Fruit fly (Drosophila melanogaster) whole organism, embryonic: ENCODE results near the gene Cpr67Fa2.
A peak's percentile ranks its signal among the peaks of the same experiment; 100 is the strongest.

Source experiments
- Adf1 ChIP-seq: fragments of 200-800 bp; sonication (Bioruptor generic); IDR thresholded peaks from 2 replicates; pipeline ENCODE4 v1.3.6; 2022; ENCODE audit warnings: missing biosample characterization, missing genetic modification characterization
- Awh ChIP-seq: fragments of 200-800 bp; sonication (Bioruptor generic); IDR thresholded peaks from 2 replicates; pipeline ENCODE4, ENCODE4 v1.3.6; 2022; ENCODE audit warnings: missing biosample characterization, missing genetic modification characterization
- BtbVII ChIP-seq: fragments of 200-800 bp; sonication (Bioruptor generic); optimal IDR thresholded peaks from 3 replicates; lab custom pipeline; 2017; ENCODE audit warnings: missing biosample characterization, mild to moderate bottlenecking, missing genetic modification characterization
- CG1024 ChIP-seq: fragments of 200-800 bp; sonication (Bioruptor generic); IDR thresholded peaks from 2 replicates; pipeline ENCODE4 v1.3.6; 2022; ENCODE audit warnings: missing biosample characterization, missing genetic modification characterization
- CG10267 ChIP-seq: fragments of 200-800 bp; sonication (Bioruptor generic); optimal IDR thresholded peaks from 2 replicates; lab custom pipeline; 2018; ENCODE audit warnings: missing biosample characterization, mild to moderate bottlenecking, missing genetic modification characterization, moderate library complexity
- CG11247 ChIP-seq: fragments of 200-800 bp; sonication (Bioruptor generic); IDR thresholded peaks from 2 replicates; pipeline ENCODE4 v1.3.6; 2022; ENCODE audit warnings: missing biosample characterization, missing genetic modification characterization
- CG11398 ChIP-seq: fragments of 200-800 bp; sonication (Bioruptor generic); optimal IDR thresholded peaks from 2 replicates; lab custom pipeline; 2016; ENCODE audit warnings: missing biosample characterization, missing genetic modification characterization
- CG11723 ChIP-seq: fragments of 200-800 bp; sonication (Bioruptor generic); optimal IDR thresholded peaks from 2 replicates; lab custom pipeline; 2017; ENCODE audit warnings: missing biosample characterization, mild to moderate bottlenecking, missing genetic modification characterization
- CG12104 ChIP-seq: fragments of 200-800 bp; sonication (Bioruptor generic); optimal IDR thresholded peaks from 3 replicates; lab custom pipeline; 2016; ENCODE audit warnings: missing biosample characterization, missing genetic modification characterization
- CG12391 ChIP-seq: fragments of 200-800 bp; sonication (Bioruptor generic); optimal IDR thresholded peaks from 3 replicates; lab custom pipeline; 2018; ENCODE audit warnings: missing biosample characterization, mild to moderate bottlenecking, missing genetic modification characterization, moderate library complexity
- CG13296 ChIP-seq: fragments of 200-800 bp; sonication (Bioruptor generic); optimal IDR thresholded peaks from 3 replicates; lab custom pipeline; 2018; ENCODE audit warnings: missing biosample characterization, mild to moderate bottlenecking, missing genetic modification characterization
- CG14710 ChIP-seq: fragments of 200-800 bp; sonication (Bioruptor generic); optimal IDR thresholded peaks from 3 replicates; lab custom pipeline; 2019; ENCODE audit warnings: missing biosample characterization, mild to moderate bottlenecking, missing genetic modification characterization, moderate library complexity
- CG15479 ChIP-seq: fragments of 200-800 bp; sonication (Bioruptor generic); optimal IDR thresholded peaks from 3 replicates; lab custom pipeline; 2019; ENCODE audit warnings: missing biosample characterization, mild to moderate bottlenecking, missing genetic modification characterization, moderate library complexity
- CG17612 ChIP-seq: fragments of 200-800 bp; sonication (Bioruptor generic); IDR thresholded peaks from 2 replicates; pipeline ENCODE4 v1.3.6; 2022; ENCODE audit warnings: missing biosample characterization, missing genetic modification characterization
- CG17912 ChIP-seq: fragments of 200-800 bp; sonication (Bioruptor generic); optimal IDR thresholded peaks from 2 replicates; lab custom pipeline; 2018; ENCODE audit warnings: missing biosample characterization, mild to moderate bottlenecking, missing genetic modification characterization
- CG3281 ChIP-seq: fragments of 200-800 bp; sonication (Bioruptor generic); optimal IDR thresholded peaks from 3 replicates; lab custom pipeline; 2017; ENCODE audit warnings: missing biosample characterization, mild to moderate bottlenecking, missing genetic modification characterization
- CG3726 ChIP-seq: fragments of 200-800 bp; sonication (Bioruptor generic); IDR thresholded peaks from 3 replicates; pipeline ENCODE4, ENCODE4 v1.3.6; 2022; ENCODE audit warnings: missing biosample characterization, missing genetic modification characterization
- CG3838 ChIP-seq: fragments of 200-800 bp; sonication (Bioruptor generic); optimal IDR thresholded peaks from 3 replicates; lab custom pipeline; 2016; ENCODE audit warnings: missing biosample characterization, missing genetic modification characterization
- CG4360 ChIP-seq: fragments of 200-800 bp; sonication (Bioruptor generic); IDR thresholded peaks from 2 replicates; pipeline ENCODE4 v1.3.6; 2022; ENCODE audit warnings: missing biosample characterization, missing genetic modification characterization
- CG6683 ChIP-seq: fragments of 200-800 bp; sonication (Bioruptor generic); optimal IDR thresholded peaks from 2 replicates; lab custom pipeline; 2017; ENCODE audit warnings: missing biosample characterization, mild to moderate bottlenecking, missing genetic modification characterization, missing genetic modification reagents
- CG7745 ChIP-seq: fragments of 200-800 bp; sonication (Bioruptor generic); optimal IDR thresholded peaks from 2 replicates; lab custom pipeline; 2018; ENCODE audit warnings: missing biosample characterization, mild to moderate bottlenecking, missing genetic modification characterization, moderate library complexity
- CG7928 ChIP-seq: fragments of 200-800 bp; sonication (Bioruptor generic); optimal IDR thresholded peaks from 2 replicates; lab custom pipeline; 2017; ENCODE audit warnings: missing biosample characterization, mild to moderate bottlenecking, missing genetic modification characterization
- CG9727 ChIP-seq: fragments of 200-800 bp; sonication (Bioruptor generic); optimal IDR thresholded peaks from 3 replicates; lab custom pipeline; 2017; ENCODE audit warnings: missing biosample characterization, mild to moderate bottlenecking, missing genetic modification characterization
- CoRest ChIP-seq: fragments of 200-800 bp; sonication (Bioruptor generic); optimal IDR thresholded peaks from 3 replicates; lab custom pipeline; 2018; ENCODE audit warnings: missing biosample characterization, mild to moderate bottlenecking, missing genetic modification characterization, moderate library complexity
- Dad ChIP-seq: fragments of 200-800 bp; sonication (Bioruptor generic); optimal IDR thresholded peaks from 3 replicates; lab custom pipeline; 2016; ENCODE audit warnings: missing biosample characterization, missing genetic modification characterization
- Fer1 ChIP-seq: fragments of 200-800 bp; sonication (Bioruptor generic); optimal IDR thresholded peaks from 2 replicates; lab custom pipeline; 2017; ENCODE audit warnings: missing biosample characterization, mild to moderate bottlenecking, missing genetic modification characterization
- Fer2 ChIP-seq: fragments of 200-800 bp; sonication (Bioruptor generic); optimal IDR thresholded peaks from 2 replicates; lab custom pipeline; 2018; ENCODE audit warnings: missing biosample characterization, mild to moderate bottlenecking, missing genetic modification characterization, moderate library complexity
- H2.0 ChIP-seq: fragments of 200-800 bp; sonication (Bioruptor generic); IDR thresholded peaks from 2 replicates; pipeline ENCODE4 v1.3.6; 2022; ENCODE audit warnings: missing biosample characterization, missing genetic modification characterization
- HmgD ChIP-seq: fragments of 200-800 bp; sonication (Bioruptor generic); optimal IDR thresholded peaks from 3 replicates; lab custom pipeline; 2016; ENCODE audit warnings: missing biosample characterization, missing genetic modification characterization
- Hr3 ChIP-seq: fragments of 200-800 bp; sonication (Bioruptor generic); optimal IDR thresholded peaks from 3 replicates; lab custom pipeline; 2016; ENCODE audit warnings: missing biosample characterization, missing genetic modification characterization
- Hr51 ChIP-seq, 2 experiments: fragments of 200-800 bp; sonication (Bioruptor generic); optimal IDR thresholded peaks; 2 replicates in 1 of 2; 3 replicates in 1 of 2; lab custom pipeline; 2016 to 2018; ENCODE audit warnings: missing biosample characterization in 2 of 2, missing genetic modification characterization in 2 of 2, mild to moderate bottlenecking in 1 of 2, moderate library complexity in 1 of 2
- Med ChIP-seq: fragments of 200-800 bp; sonication (Bioruptor generic); peaks from one replicate; lab custom pipeline; 2016; ENCODE audit warnings: missing biosample characterization, missing genetic modification characterization, mild to moderate bottlenecking, inconsistent platforms, moderate library complexity
- Nf-YA ChIP-seq: fragments of 200-800 bp; sonication (Bioruptor generic); IDR thresholded peaks from 2 replicates; pipeline ENCODE4 v1.3.6; 2022; ENCODE audit warnings: missing biosample characterization, missing genetic modification characterization
- PHDP ChIP-seq: fragments of 200-800 bp; sonication (Bioruptor generic); optimal IDR thresholded peaks from 3 replicates; lab custom pipeline; 2018; ENCODE audit warnings: missing biosample characterization, mild to moderate bottlenecking, missing genetic modification characterization, moderate library complexity
- Scr ChIP-seq: fragments of 200-800 bp; sonication (Bioruptor generic); IDR thresholded peaks from 2 replicates; pipeline ENCODE4 v1.3.6; 2022; ENCODE audit warnings: missing biosample characterization, missing genetic modification characterization; ENCODE audit not compliant: partially characterized antibody
- Xrp1 ChIP-seq: fragments of 200-800 bp; sonication (Bioruptor generic); IDR thresholded peaks from 2 replicates; pipeline ENCODE4 v1.3.6; 2022; ENCODE audit warnings: missing biosample characterization, missing genetic modification characterization
- ato ChIP-seq: fragments of 200-800 bp; sonication (Bioruptor generic); IDR thresholded peaks from 2 replicates; pipeline ENCODE4 v1.3.6; 2022; ENCODE audit warnings: missing biosample characterization, missing genetic modification characterization; ENCODE audit not compliant: partially characterized antibody
- crp ChIP-seq, 2 experiments: fragments of 200-800 bp; sonication (Bioruptor generic); optimal IDR thresholded peaks; 2 replicates in 1 of 2; 3 replicates in 1 of 2; lab custom pipeline; 2017; ENCODE audit warnings: missing biosample characterization in 2 of 2, missing genetic modification characterization in 2 of 2, mild to moderate bottlenecking in 1 of 2, moderate library complexity in 1 of 2
- cwo ChIP-seq: fragments of 200-800 bp; sonication (Bioruptor generic); optimal IDR thresholded peaks from 3 replicates; lab custom pipeline; 2017; ENCODE audit warnings: missing biosample characterization, missing genetic modification characterization, mild to moderate bottlenecking, moderate library complexity, missing genetic modification reagents
- dpn ChIP-seq, 2 experiments: fragments of 200-800 bp; sonication (Bioruptor generic); optimal IDR thresholded peaks; 3 replicates each; lab custom pipeline; 2016; ENCODE audit warnings: missing biosample characterization in 2 of 2, missing genetic modification characterization in 2 of 2
- gcm ChIP-seq: fragments of 200-800 bp; sonication (Bioruptor generic); optimal IDR thresholded peaks from 2 replicates; lab custom pipeline; 2019; ENCODE audit warnings: missing biosample characterization, mild to moderate bottlenecking, missing genetic modification characterization, moderate library complexity
- insv ChIP-seq, 2 experiments: fragments of 200-800 bp; sonication (Bioruptor generic); optimal IDR thresholded peaks; 3 replicates each; lab custom pipeline; 2016 to 2018; ENCODE audit warnings: missing biosample characterization in 2 of 2, missing genetic modification characterization in 2 of 2
- kni ChIP-seq: fragments of 200-800 bp; sonication (Bioruptor generic); optimal IDR thresholded peaks from 3 replicates; lab custom pipeline; 2017; ENCODE audit warnings: mild to moderate bottlenecking, missing biosample characterization, missing genetic modification reagents, missing genetic modification characterization
- mirr ChIP-seq: fragments of 200-800 bp; sonication (Bioruptor generic); optimal IDR thresholded peaks from 3 replicates; lab custom pipeline; 2018; ENCODE audit warnings: missing biosample characterization, mild to moderate bottlenecking, missing genetic modification characterization
- run ChIP-seq: fragments of 200-800 bp; sonication (Bioruptor generic); optimal IDR thresholded peaks from 3 replicates; lab custom pipeline; 2018; ENCODE audit warnings: missing biosample characterization, mild to moderate bottlenecking, missing genetic modification characterization
- stwl ChIP-seq: fragments of 200-800 bp; sonication (Bioruptor generic); optimal IDR thresholded peaks from 3 replicates; lab custom pipeline; 2018; ENCODE audit warnings: missing biosample characterization, mild to moderate bottlenecking, missing genetic modification characterization, moderate library complexity
- sug ChIP-seq: fragments of 200-800 bp; optimal IDR thresholded peaks from 2 replicates; lab custom pipeline; 2019; ENCODE audit warnings: missing biosample characterization, mild to moderate bottlenecking, missing genetic modification characterization, moderate library complexity
- usp ChIP-seq: fragments of >200 bp; optimal IDR thresholded peaks from 2 replicates; lab custom pipeline; 2017; ENCODE audit warnings: missing biosample characterization, missing genetic modification characterization
- vfl ChIP-seq: fragments of 200-800 bp; sonication (Bioruptor generic); optimal IDR thresholded peaks from 2 replicates; lab custom pipeline; 2016; ENCODE audit warnings: missing biosample characterization, missing genetic modification characterization
- wdn ChIP-seq: fragments of 200-800 bp; sonication (Bioruptor generic); IDR thresholded peaks from 2 replicates; pipeline ENCODE4 v1.3.6; 2022; ENCODE audit warnings: missing biosample characterization, missing genetic modification characterization

Gene Cpr67Fa2

dm6 chr3L:10931430-10931829 lies 39.9 kb downstream of the Cpr67Fa2 start (continued):
- no peak for TF ChIP-seq CG6683 (GFP tag; lab: Kevin White, UChicago)
- TF ChIP-seq CoRest (tag; lab: Kevin White, UChicago): peak; percentile 37
- TF ChIP-seq Hr51 (GFP tag; optimal IDR thresholded peaks at IDR 0.05; lab: Kevin White, UChicago): peak in 1 of 2 experiments; percentile 49
- TF ChIP-seq crp (GFP tag; optimal IDR thresholded peaks at IDR 0.05; lab: Kevin White, UChicago): no peak
- no peak for TF ChIP-seq CG17612 (GFP tag; lab: Robert Waterston, UW)
- TF ChIP-seq CG4360 (GFP tag; lab: Robert Waterston, UW): no peak
- TF ChIP-seq Awh (GFP tag; lab: Robert Waterston, UW): no peak
- no peak for TF ChIP-seq CG11723 (GFP tag; lab: Kevin White, UChicago)
- no peak for TF ChIP-seq run (tag; lab: Kevin White, UChicago)
- TF ChIP-seq CG7928 (GFP tag; lab: Kevin White, UChicago): no peak
- no peak for TF ChIP-seq CG7745 (tag; lab: Kevin White, UChicago)
- no peak for TF ChIP-seq mirr
- no peak for TF ChIP-seq CG1024 (GFP tag; lab: Robert Waterston, UW)
- no peak for TF ChIP-seq CG3726 (GFP tag; lab: Robert Waterston, UW)
- no peak for TF ChIP-seq insv (GFP tag; optimal IDR thresholded peaks at IDR 0.05; lab: Kevin White, UChicago)
- no peak for TF ChIP-seq ato (GFP tag; lab: Robert Waterston, UW)
- peak in 1 of 2 experiments; percentile 9 for TF ChIP-seq dpn (GFP tag; optimal IDR thresholded peaks at IDR 0.05; lab: Kevin White, UChicago)
- peak; percentile 1 for TF ChIP-seq Hr3 (GFP tag; lab: Kevin White, UChicago)
- TF ChIP-seq Dad: no peak
- no peak for TF ChIP-seq CG13296 (GFP tag; lab: Kevin White, UChicago)
- peak; percentile 1 for TF ChIP-seq CG12104 (GFP tag; lab: Kevin White, UChicago)
- TF ChIP-seq Adf1: no peak
- TF ChIP-seq PHDP: peak; percentile 38
- no peak for TF ChIP-seq BtbVII (GFP tag; lab: Kevin White, UChicago)
- TF ChIP-seq CG10267 (tag; lab: Kevin White, UChicago): peak; percentile 43
- TF ChIP-seq CG17912: no peak
- no peak for TF ChIP-seq CG3281 (GFP tag; lab: Kevin White, UChicago)
- no peak for TF ChIP-seq Fer2 (tag; lab: Kevin White, UChicago)
- TF ChIP-seq vfl (GFP tag; lab: Kevin White, UChicago): no peak
- no peak for TF ChIP-seq Nf-YA (GFP tag; lab: Robert Waterston, UW)
- no peak for TF ChIP-seq kni (GFP tag; lab: Kevin White, UChicago)
- TF ChIP-seq stwl (tag; lab: Kevin White, UChicago): no peak
- TF ChIP-seq gcm (GFP tag; lab: Kevin White, UChicago): peak; percentile 1
- no peak for TF ChIP-seq CG3838 (GFP tag; lab: Kevin White, UChicago)
- TF ChIP-seq HmgD: no peak
- no peak for TF ChIP-seq Scr
- TF ChIP-seq Xrp1: peak; percentile 64; the same call in 1 of the 2 replicates
- no peak for TF ChIP-seq usp
- no peak for TF ChIP-seq Fer1 (GFP tag; lab: Kevin White, UChicago)
- TF ChIP-seq CG12391 (tag; lab: Kevin White, UChicago): peak; percentile 42
- no peak for TF ChIP-seq H2.0 (GFP tag; lab: Robert Waterston, UW)
- TF ChIP-seq sug: no peak
- no peak for TF ChIP-seq cwo (GFP tag; lab: Kevin White, UChicago)
- TF ChIP-seq CG11398 (GFP tag; lab: Kevin White, UChicago): no peak
- no peak for TF ChIP-seq CG15479 (GFP tag; lab: Kevin White, UChicago)
- peak; percentile 28 for TF ChIP-seq CG14710 (tag; lab: Kevin White, UChicago)
- TF ChIP-seq wdn (GFP tag; lab: Robert Waterston, UW): no peak
- peak; percentile 32 for TF ChIP-seq CG9727 (GFP tag; lab: Kevin White, UChicago)
- TF ChIP-seq Med (GFP tag; lab: Kevin White, UChicago): no peak
- no peak for TF ChIP-seq CG11247 (GFP tag; lab: Robert Waterston, UW)
